Worm (Caenorhabditis elegans): Measurements from ENCODE around the gene T22B7.22.

Gene T22B7.22

ce11 chrX:5659614-5660013, at the start of gene T22B7.22:
T22B7.22 (plus strand) TSS chrX:5659967.
- no peak for TF ChIP-seq lin-32 (GFP tag; optimal IDR thresholded peaks at IDR 0.05)
- no peak for TF ChIP-seq hlh-1 (tag; optimal IDR thresholded peaks at IDR 0.05)
- no peak for TF ChIP-seq ztf-11 (tag; optimal IDR thresholded peaks at IDR 0.05)
- TF ChIP-seq cnd-1 (tag; optimal IDR thresholded peaks at IDR 0.05): no peak
- no peak for TF ChIP-seq lin-13 (tag; optimal IDR thresholded peaks at IDR 0.05)
- no peak for TF ChIP-seq ceh-39 (tag; optimal IDR thresholded peaks at IDR 0.05)
- TF ChIP-seq unc-39 (tag; optimal IDR thresholded peaks at IDR 0.05): no peak
- no peak for TF ChIP-seq snpc-4 (tag; optimal IDR thresholded peaks at IDR 0.05)
- TF ChIP-seq mep-1 (tag; optimal IDR thresholded peaks at IDR 0.05): no peak
- TF ChIP-seq zip-8 (tag; optimal IDR thresholded peaks at IDR 0.05): no peak
- TF ChIP-seq mab-5 (tag; optimal IDR thresholded peaks at IDR 0.05): no peak
- no peak for TF ChIP-seq blmp-1 (tag; optimal IDR thresholded peaks at IDR 0.05)

ce11 chrX:5611155-5611554, 48.6 kb upstream of the T22B7.22 start, which contains the start of gene octr-1:
octr-1 (minus strand) TSS chrX:5611255.
- TF ChIP-seq unc-39 (tag; optimal IDR thresholded peaks at IDR 0.05): no peak
- TF ChIP-seq mab-5 (tag; optimal IDR thresholded peaks at IDR 0.05): no peak
- no peak for TF ChIP-seq nhr-12 (tag; optimal IDR thresholded peaks at IDR 0.05)
- no peak for TF ChIP-seq elt-3 (tag; optimal IDR thresholded peaks at IDR 0.05)
- TF ChIP-seq flh-1 (GFP tag; optimal IDR thresholded peaks at IDR 0.05): no peak
- TF ChIP-seq bed-3 (GFP tag; optimal IDR thresholded peaks at IDR 0.05): no peak
- TF ChIP-seq sptf-1 (tag; optimal IDR thresholded peaks at IDR 0.05): no peak
- no peak for TF ChIP-seq nhr-2 (tag; optimal IDR thresholded peaks at IDR 0.05)
- TF ChIP-seq lsy-2 (tag; optimal IDR thresholded peaks at IDR 0.05): no peak
- no peak for TF ChIP-seq mep-1 (tag; optimal IDR thresholded peaks at IDR 0.05)
- no peak for TF ChIP-seq nhr-28 (tag; optimal IDR thresholded peaks at IDR 0.05)
- no peak for TF ChIP-seq lin-13 (tag; optimal IDR thresholded peaks at IDR 0.05)
- TF ChIP-seq tbx-8 (GFP tag; optimal IDR thresholded peaks at IDR 0.05): no peak
- no peak for TF ChIP-seq zip-8 (tag; optimal IDR thresholded peaks at IDR 0.05)
- TF ChIP-seq snpc-4 (tag; optimal IDR thresholded peaks at IDR 0.05): no peak
- TF ChIP-seq drap-1 (GFP tag; optimal IDR thresholded peaks at IDR 0.05): no peak
- no peak for TF ChIP-seq hlh-1 (tag; optimal IDR thresholded peaks at IDR 0.05)
- TF ChIP-seq ceh-39 (tag; optimal IDR thresholded peaks at IDR 0.05): no peak
- TF ChIP-seq lin-32 (GFP tag; optimal IDR thresholded peaks at IDR 0.05): no peak
- no peak for TF ChIP-seq ceh-83 (GFP tag; optimal IDR thresholded peaks at IDR 0.05)

ce11 chrX:5616000-5616399, 43.8 kb upstream of the T22B7.22 start:
- TF ChIP-seq tbx-8 (GFP tag; optimal IDR thresholded peaks at IDR 0.05) (no peak), pha-4 (tag; optimal IDR thresholded peaks at IDR 0.05) (no peak), lin-32 (GFP tag; optimal IDR thresholded peaks at IDR 0.05) (no peak), cnd-1 (tag; optimal IDR thresholded peaks at IDR 0.05) (no peak), mab-5 (tag; optimal IDR thresholded peaks at IDR 0.05) (no peak)

ce11 chrX:5621793-5622192, 38.0 kb upstream of the T22B7.22 start:
- TF ChIP-seq sptf-1 (tag; optimal IDR thresholded peaks at IDR 0.05) (no peak), unc-62 (GFP tag; optimal IDR thresholded peaks at IDR 0.05) (no peak)

ce11 chrX:5628432-5628977, 31.3 kb upstream of the T22B7.22 start:
- TF ChIP-seq unc-62 (GFP tag; optimal IDR thresholded peaks at IDR 0.05) (no peak), bed-3 (GFP tag; optimal IDR thresholded peaks at IDR 0.05) (no peak), ceh-43 (GFP tag; optimal IDR thresholded peaks at IDR 0.05) (no peak), sem-2 (GFP tag; optimal IDR thresholded peaks at IDR 0.05) (no peak), ham-2 (GFP tag; optimal IDR thresholded peaks at IDR 0.05) (no peak), nhr-28 (tag; optimal IDR thresholded peaks at IDR 0.05) (no peak)

ce11 chrX:5629941-5630340, 29.8 kb upstream of the T22B7.22 start, which contains the start of gene argn-1:
argn-1 (plus strand) TSS chrX:5630023.
- TF ChIP-seq mep-1 (tag; optimal IDR thresholded peaks at IDR 0.05): no peak
- no peak for TF ChIP-seq lin-13 (tag; optimal IDR thresholded peaks at IDR 0.05)
- no peak for TF ChIP-seq elt-3 (tag; optimal IDR thresholded peaks at IDR 0.05)
- TF ChIP-seq bed-3 (GFP tag; optimal IDR thresholded peaks at IDR 0.05): no peak
- TF ChIP-seq ceh-43 (GFP tag; optimal IDR thresholded peaks at IDR 0.05): no peak
- no peak for TF ChIP-seq nhr-28 (tag; optimal IDR thresholded peaks at IDR 0.05)
- TF ChIP-seq ceh-39 (tag; optimal IDR thresholded peaks at IDR 0.05): no peak
- TF ChIP-seq flh-1 (GFP tag; optimal IDR thresholded peaks at IDR 0.05): no peak
- no peak for TF ChIP-seq nhr-237 (tag; optimal IDR thresholded peaks at IDR 0.05)
- TF ChIP-seq cnd-1 (tag; optimal IDR thresholded peaks at IDR 0.05): no peak
- TF ChIP-seq unc-62 (GFP tag; optimal IDR thresholded peaks at IDR 0.05): no peak
- no peak for TF ChIP-seq lin-32 (GFP tag; optimal IDR thresholded peaks at IDR 0.05)
- no peak for TF ChIP-seq sptf-1 (tag; optimal IDR thresholded peaks at IDR 0.05)
- TF ChIP-seq ham-2 (GFP tag; optimal IDR thresholded peaks at IDR 0.05): no peak
- no peak for TF ChIP-seq unc-39 (tag; optimal IDR thresholded peaks at IDR 0.05)
- no peak for TF ChIP-seq nhr-76 (tag; optimal IDR thresholded peaks at IDR 0.05)
- no peak for TF ChIP-seq hlh-1 (tag; optimal IDR thresholded peaks at IDR 0.05)

All from whole organism, mixed stage, embryonic.